Worm (Caenorhabditis elegans) whole organism, L1 larva: ENCODE measurements around the gene mtss-1.
A peak's percentile ranks its signal among the peaks of the same experiment; 100 is the strongest.

ENCODE experiments used
- C16A3.4 ChIP-seq: fragments of 150-350 bp; optimal IDR thresholded peaks from 2 replicates; lab custom pipeline; 2014; ENCODE audit warnings: missing biosample characterization, missing genetic modification characterization
- aha-1 ChIP-seq: fragments of 150-350 bp; optimal IDR thresholded peaks from 2 replicates; lab custom pipeline; 2014; ENCODE audit warnings: missing biosample characterization, missing genetic modification characterization
- alr-1 ChIP-seq: fragments of 200-800 bp; sonication (Bioruptor generic); optimal IDR thresholded peaks from 2 replicates; lab custom pipeline; 2018; ENCODE audit warnings: borderline replicate concordance, mild to moderate bottlenecking, missing genetic modification characterization, missing compliant biosample characterization
- aly-2 ChIP-seq: fragments of 150-350 bp; optimal IDR thresholded peaks from 2 replicates; lab custom pipeline; 2014; ENCODE audit warnings: missing biosample characterization, missing genetic modification characterization
- blmp-1 ChIP-seq: fragments of 150-350 bp; optimal IDR thresholded peaks from 2 replicates; lab custom pipeline; 2014; ENCODE audit warnings: missing biosample characterization, missing genetic modification characterization
- ceh-63 ChIP-seq: fragments of 200-800 bp; sonication (Bioruptor generic); optimal IDR thresholded peaks from 2 replicates; lab custom pipeline; 2018; ENCODE audit warnings: mild to moderate bottlenecking, missing genetic modification characterization, missing compliant biosample characterization
- ceh-8 ChIP-seq: fragments of 200-800 bp; sonication (Bioruptor generic); optimal IDR thresholded peaks from 2 replicates; lab custom pipeline; 2018; ENCODE audit warnings: mild to moderate bottlenecking, missing genetic modification characterization, moderate library complexity, missing compliant biosample characterization
- ceh-88 ChIP-seq: fragments of 200-800 bp; sonication (Bioruptor generic); IDR thresholded peaks from 2 replicates; pipeline ENCODE4 v1.3.6; 2022; ENCODE audit warnings: missing genetic modification characterization, missing compliant biosample characterization
- ceh-90 ChIP-seq: sonication (generic microtip); optimal IDR thresholded peaks from 2 replicates; lab custom pipeline; 2016; ENCODE audit warnings: missing genetic modification characterization, missing compliant biosample characterization
- dsc-1 ChIP-seq: sonication (generic microtip); optimal IDR thresholded peaks from 2 replicates; lab custom pipeline; 2016; ENCODE audit warnings: mild to moderate bottlenecking, missing genetic modification characterization, missing compliant biosample characterization
- efl-1 ChIP-seq, 4 experiments: fragments of 150-350 bp; optimal IDR thresholded peaks in 3 of 4; peaks in 1 of 4; 1 replicate in 1 of 4; 2 replicates in 3 of 4; lab custom pipeline; 2014; ENCODE audit warnings: missing biosample characterization in 2 of 4, missing genetic modification characterization in 2 of 4, missing genetic modification reagents in 2 of 4
- egl-27 ChIP-seq, 2 experiments: fragments of 150-350 bp in 1 of 2; sonication (generic microtip); optimal IDR thresholded peaks; 3 replicates each; lab custom pipeline; 2017 to 2018; ENCODE audit warnings: missing biosample characterization in 2 of 2, missing genetic modification characterization in 2 of 2, missing genetic modification reagents in 2 of 2
- fkh-10 ChIP-seq: sonication (generic microtip); optimal IDR thresholded peaks from 2 replicates; lab custom pipeline; 2017; ENCODE audit warnings: missing biosample characterization, missing genetic modification reagents, missing genetic modification characterization
- hlh-17 ChIP-seq: fragments of 200-800 bp; sonication (Bioruptor generic); optimal IDR thresholded peaks from 2 replicates; lab custom pipeline; 2018; ENCODE audit warnings: missing genetic modification characterization, mild to moderate bottlenecking, missing compliant biosample characterization, moderate library complexity, borderline replicate concordance
- hpl-2 ChIP-seq: fragments of 150-350 bp; optimal IDR thresholded peaks from 2 replicates; lab custom pipeline; 2014; ENCODE audit warnings: missing biosample characterization, missing genetic modification reagents, missing genetic modification characterization
- irx-1 ChIP-seq: sonication (generic microtip); optimal IDR thresholded peaks from 2 replicates; lab custom pipeline; 2016; ENCODE audit warnings: missing genetic modification characterization, missing compliant biosample characterization
- isw-1 ChIP-seq: fragments of 200-800 bp; sonication (Bioruptor generic); IDR thresholded peaks from 2 replicates; pipeline ENCODE4 v1.3.6; 2022; ENCODE audit warnings: missing genetic modification characterization, missing compliant biosample characterization
- jun-1 ChIP-seq: fragments of 150-350 bp; optimal IDR thresholded peaks from 2 replicates; lab custom pipeline; 2014; ENCODE audit warnings: missing biosample characterization, missing genetic modification reagents, missing genetic modification characterization
- lin-13 ChIP-seq: fragments of 150-350 bp; optimal IDR thresholded peaks from 2 replicates; lab custom pipeline; 2014; ENCODE audit warnings: missing biosample characterization, missing genetic modification reagents, missing genetic modification characterization
- lin-14 ChIP-seq: fragments of 200-800 bp; sonication (Bioruptor generic); optimal IDR thresholded peaks from 2 replicates; lab custom pipeline; 2018; ENCODE audit warnings: mild to moderate bottlenecking, missing genetic modification characterization, moderate library complexity, missing compliant biosample characterization
- lin-15B ChIP-seq: fragments of 150-350 bp; sonication (generic microtip); optimal IDR thresholded peaks from 3 replicates; lab custom pipeline; 2014; ENCODE audit warnings: missing biosample characterization, missing genetic modification characterization
- lin-35 ChIP-seq, 2 experiments: fragments of 150-350 bp; optimal IDR thresholded peaks; 2 replicates each; lab custom pipeline; 2014; ENCODE audit warnings: missing biosample characterization in 2 of 2, missing genetic modification characterization in 2 of 2, missing genetic modification reagents in 2 of 2
- lin-39 ChIP-seq: fragments of 150-350 bp; optimal IDR thresholded peaks from 2 replicates; lab custom pipeline; 2014; ENCODE audit warnings: missing biosample characterization, missing genetic modification reagents, missing genetic modification characterization
- lir-3 ChIP-seq: sonication (generic microtip); optimal IDR thresholded peaks from 2 replicates; lab custom pipeline; 2016; ENCODE audit warnings: mild to moderate bottlenecking, missing genetic modification characterization, moderate library complexity, missing compliant biosample characterization; ENCODE audit not compliant: poor library complexity
- lsy-2 ChIP-seq, 2 experiments: fragments of 150-350 bp; optimal IDR thresholded peaks; 2 replicates each; lab custom pipeline; 2014; ENCODE audit warnings: missing biosample characterization in 2 of 2, missing genetic modification characterization in 2 of 2
- mab-9 ChIP-seq: fragments of 200-800 bp; sonication (Bioruptor generic); IDR thresholded peaks from 2 replicates; pipeline ENCODE4 v1.3.6; 2022; ENCODE audit warnings: missing genetic modification reagents, missing genetic modification characterization, missing compliant biosample characterization
- mef-2 ChIP-seq: fragments of 150-350 bp; optimal IDR thresholded peaks from 2 replicates; lab custom pipeline; 2014; ENCODE audit warnings: missing biosample characterization, missing genetic modification characterization
- nhr-11 ChIP-seq: fragments of 150-350 bp; optimal IDR thresholded peaks from 2 replicates; lab custom pipeline; 2014; ENCODE audit warnings: missing biosample characterization, missing genetic modification characterization
- nhr-237 ChIP-seq: fragments of 150-350 bp; optimal IDR thresholded peaks from 2 replicates; lab custom pipeline; 2014; ENCODE audit warnings: missing biosample characterization, missing genetic modification characterization
- nhr-76 ChIP-seq: sonication (generic microtip); optimal IDR thresholded peaks from 2 replicates; lab custom pipeline; 2017; ENCODE audit warnings: missing biosample characterization, missing genetic modification characterization
- nhr-90 ChIP-seq: sonication (generic microtip); optimal IDR thresholded peaks from 2 replicates; lab custom pipeline; 2016; ENCODE audit warnings: mild to moderate bottlenecking, missing genetic modification characterization, missing compliant biosample characterization; ENCODE audit not compliant: poor library complexity
- pqm-1 ChIP-seq: sonication (generic microtip); optimal IDR thresholded peaks from 3 replicates; lab custom pipeline; 2017; ENCODE audit warnings: missing biosample characterization, missing genetic modification characterization
- skn-1 ChIP-seq: fragments of 150-350 bp; optimal IDR thresholded peaks from 2 replicates; lab custom pipeline; 2014; ENCODE audit warnings: missing biosample characterization, missing genetic modification characterization
- snu-23 ChIP-seq: sonication (generic microtip); optimal IDR thresholded peaks from 2 replicates; lab custom pipeline; 2016; ENCODE audit warnings: missing genetic modification characterization, missing compliant biosample characterization
- sptf-1 ChIP-seq: fragments of 150-350 bp; optimal IDR thresholded peaks from 2 replicates; lab custom pipeline; 2014; ENCODE audit warnings: missing biosample characterization, missing genetic modification characterization
- sup-37 ChIP-seq: fragments of 200-800 bp; sonication (Bioruptor generic); optimal IDR thresholded peaks from 2 replicates; lab custom pipeline; 2018; ENCODE audit warnings: mild to moderate bottlenecking, missing genetic modification characterization, missing compliant biosample characterization
- tbx-2 ChIP-seq: sonication (generic microtip); optimal IDR thresholded peaks from 2 replicates; lab custom pipeline; 2016; ENCODE audit warnings: missing genetic modification characterization, missing compliant biosample characterization
- tlp-1 ChIP-seq: fragments of 150-350 bp; optimal IDR thresholded peaks from 2 replicates; lab custom pipeline; 2014; ENCODE audit warnings: missing biosample characterization, missing genetic modification characterization
- vab-15 ChIP-seq: sonication (generic microtip); optimal IDR thresholded peaks from 2 replicates; lab custom pipeline; 2017; ENCODE audit warnings: missing genotype, mild to moderate bottlenecking, missing genetic modification characterization, missing compliant biosample characterization
- xbp-1 ChIP-seq: sonication (generic microtip); optimal IDR thresholded peaks from 2 replicates; lab custom pipeline; 2016; ENCODE audit warnings: missing genetic modification characterization, missing compliant biosample characterization
- zag-1 ChIP-seq: fragments of 150-350 bp; optimal IDR thresholded peaks from 2 replicates; lab custom pipeline; 2014; ENCODE audit warnings: missing biosample characterization, missing genetic modification characterization
- zip-4 ChIP-seq: fragments of 200-800 bp; sonication (Bioruptor generic); optimal IDR thresholded peaks from 2 replicates; lab custom pipeline; 2018; ENCODE audit warnings: mild to moderate bottlenecking, missing genetic modification characterization, moderate library complexity, missing compliant biosample characterization

The mtss-1 gene

ce11 chrIII:8741276-8741860 is 26.7 kb upstream of the mtss-1 start, which contains the start of gene pdhk-2 (continued):
- TF ChIP-seq aly-2 = peak; percentile 78
- TF ChIP-seq aha-1 (tag; lab: Kevin White, UChicago) = peak; percentile 63
- TF ChIP-seq lin-15B (tag; lab: Kevin White, UChicago) = peak; percentile 90
- peak; percentile 89 for TF ChIP-seq zip-4 (GFP tag; lab: Kevin White, UChicago)
- peak; percentile 89 for TF ChIP-seq ceh-8 (GFP tag; lab: Kevin White, UChicago)
- TF ChIP-seq lin-39 = peak; percentile 94
- TF ChIP-seq vab-15 = peak; percentile 75
- TF ChIP-seq pqm-1 (tag; lab: Kevin White, UChicago) = no peak
- TF ChIP-seq C16A3.4 (tag; lab: Kevin White, UChicago) = peak; percentile 97
- TF ChIP-seq jun-1 = peak; percentile 87
- peak; percentile 92 for TF ChIP-seq isw-1 (GFP tag; lab: Robert Waterston, UW)
- peak; percentile 89 for TF ChIP-seq nhr-11 (tag; lab: Kevin White, UChicago)
- TF ChIP-seq lin-13 = peak; percentile 92
- TF ChIP-seq nhr-76 (tag; lab: Kevin White, UChicago) = no peak
- peak; percentile 97 for TF ChIP-seq tbx-2 (tag; lab: Kevin White, UChicago)
- peak; percentile 71 for TF ChIP-seq skn-1
- no peak for TF ChIP-seq egl-27 (tag; optimal IDR thresholded peaks at IDR 0.05; lab: Kevin White, UChicago)
- TF ChIP-seq dsc-1 (tag; lab: Kevin White, UChicago) = peak; percentile 96
- peak; percentile 45 for TF ChIP-seq nhr-237
- peak; percentile 99 to 100 for TF ChIP-seq lin-35 (GFP tag; optimal IDR thresholded peaks at IDR 0.05; lab: Kevin White, UChicago)
- peak; percentile 93 for TF ChIP-seq xbp-1 (tag; lab: Kevin White, UChicago)
- TF ChIP-seq ceh-90 (tag; lab: Kevin White, UChicago) = peak; percentile 52
- peak; percentile 95 for TF ChIP-seq lin-14
- TF ChIP-seq sup-37 = peak; percentile 91
- TF ChIP-seq snu-23 = peak; percentile 96
- TF ChIP-seq ceh-88 = peak; percentile 78
- peak; percentile 97 to 100 for TF ChIP-seq efl-1 (optimal IDR thresholded peaks at IDR 0.05; lab: Kevin White, UChicago)
- TF ChIP-seq efl-1 (GFP tag; optimal IDR thresholded peaks at IDR 0.05 in 1 of 2; lab: Kevin White, UChicago) = peak; percentile 99 to 100
- no peak for TF ChIP-seq hlh-17 (GFP tag; lab: Kevin White, UChicago)
- TF ChIP-seq tlp-1 (tag; lab: Kevin White, UChicago) = no peak
- TF ChIP-seq irx-1 (tag; lab: Kevin White, UChicago) = peak; percentile 92
- no peak for TF ChIP-seq ceh-63 (GFP tag; lab: Kevin White, UChicago)
- peak; percentile 32 for TF ChIP-seq hpl-2 (GFP tag; lab: Kevin White, UChicago)
- peak; percentile 68 for TF ChIP-seq mab-9
- peak; percentile 82 for TF ChIP-seq lir-3 (tag; lab: Kevin White, UChicago)
- TF ChIP-seq nhr-90 (tag; lab: Kevin White, UChicago) = peak; percentile 97
- no peak for TF ChIP-seq alr-1 (tag; lab: Kevin White, UChicago)

ce11 chrIII:8741955-8742354 is 26.2 kb upstream of the mtss-1 start:
- TF ChIP-seq dsc-1 (tag; lab: Kevin White, UChicago) (no peak), zag-1 (no peak), efl-1 (optimal IDR thresholded peaks at IDR 0.05; lab: Kevin White, UChicago) (no peak), efl-1 (GFP tag; optimal IDR thresholded peaks at IDR 0.05 in 1 of 2; lab: Kevin White, UChicago) (peak in 1 of 2 experiments; percentile 91), lsy-2 (tag; optimal IDR thresholded peaks at IDR 0.05; lab: Kevin White, UChicago) (no peak)

- TF ChIP-seq ceh-8 (GFP tag; lab: Kevin White, UChicago) (no peak), efl-1 (optimal IDR thresholded peaks at IDR 0.05; lab: Kevin White, UChicago) (no peak), efl-1 (GFP tag; optimal IDR thresholded peaks at IDR 0.05 in 1 of 2; lab: Kevin White, UChicago) (peak in 1 of 2 experiments; percentile 72), ceh-88 (no peak), lin-35 (GFP tag; optimal IDR thresholded peaks at IDR 0.05; lab: Kevin White, UChicago) (no peak), hlh-17 (GFP tag; lab: Kevin White, UChicago) (no peak), skn-1 (no peak), xbp-1 (tag; lab: Kevin White, UChicago) (no peak), fkh-10 (peak; percentile 70), blmp-1 (tag; lab: Kevin White, UChicago) (no peak), mef-2 (tag; lab: Kevin White, UChicago) (no peak), snu-23 (no peak), sptf-1 (tag; lab: Kevin White, UChicago) (no peak)
These were observed 25.5 kb upstream of the mtss-1 start for ce11 chrIII:8742584-8742983.
